Fruit fly (Drosophila melanogaster) whole organism, pupa: ENCODE data around the gene CG14265.

Experiments used
- CG8159 ChIP-seq: fragments of 200-800 bp; sonication (Bioruptor generic); optimal IDR thresholded peaks from 3 replicates; lab custom pipeline; 2018; ENCODE audit warnings: missing biosample characterization, mild to moderate bottlenecking, missing genetic modification characterization, moderate library complexity
- CG8301 ChIP-seq: fragments of 200-800 bp; sonication (Bioruptor generic); optimal IDR thresholded peaks from 2 replicates; lab custom pipeline; 2018; ENCODE audit warnings: missing biosample characterization, mild to moderate bottlenecking, missing genetic modification characterization
- CG9948 ChIP-seq: fragments of 200-800 bp; sonication (Bioruptor generic); optimal IDR thresholded peaks from 2 replicates; lab custom pipeline; 2018; ENCODE audit warnings: missing biosample characterization, mild to moderate bottlenecking, missing genetic modification characterization, moderate library complexity
- Pif1B ChIP-seq: fragments of 200-800 bp; sonication (Bioruptor generic); optimal IDR thresholded peaks from 3 replicates; lab custom pipeline; 2016; ENCODE audit warnings: missing biosample characterization, missing genetic modification characterization
- fd96Ca ChIP-seq: fragments of 200-800 bp; sonication (Bioruptor generic); IDR thresholded peaks from 3 replicates; pipeline ENCODE4 v1.3.6; 2022; ENCODE audit warnings: missing biosample characterization, missing genetic modification characterization
- gl ChIP-seq: fragments of 200-800 bp; sonication (Bioruptor generic); optimal IDR thresholded peaks from 2 replicates; lab custom pipeline; 2018; ENCODE audit warnings: missing biosample characterization, mild to moderate bottlenecking, missing genetic modification characterization

DNA sequence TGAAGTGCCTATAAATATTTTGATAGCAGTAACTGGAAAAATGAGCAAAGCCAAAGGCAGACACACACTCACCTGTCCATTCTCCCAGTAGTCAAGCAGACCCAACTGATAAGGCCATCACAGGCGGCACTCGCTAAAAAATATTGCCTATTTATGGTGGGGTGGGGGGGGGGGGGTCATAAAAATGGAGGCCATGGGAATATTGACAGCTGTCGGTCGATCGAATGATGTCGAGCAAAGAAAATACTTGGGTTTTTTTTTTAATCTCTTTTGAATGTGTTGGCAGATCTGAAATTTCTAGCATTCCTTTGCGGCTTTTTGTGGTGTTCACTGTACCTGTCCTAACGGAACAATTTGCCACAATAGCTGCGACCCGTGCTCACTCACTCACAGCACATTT is 37.1 kb upstream of the CG14265 start:
- TF ChIP-seq CG8301 (tag; lab: Kevin White, UChicago), result no peak
- TF ChIP-seq Pif1B (GFP tag; lab: Kevin White, UChicago), result no peak
- TF ChIP-seq CG9948, result no peak
- TF ChIP-seq fd96Ca (GFP tag; lab: Robert Waterston, UW), result no peak
- TF ChIP-seq CG8159 (tag; lab: Kevin White, UChicago), result no peak
- no peak for TF ChIP-seq gl (tag; lab: Kevin White, UChicago)
